Fruit fly (Drosophila melanogaster) whole organism, embryonic: ENCODE measurements around the gene CG42489.

ENCODE experiments used
- Ada2b ChIP-seq: fragments of 200-800 bp; sonication (Bioruptor generic); IDR thresholded peaks from 2 replicates; pipeline ENCODE4 v1.3.6; 2022; ENCODE audit warnings: missing biosample characterization, missing genetic modification characterization
- Atf6 ChIP-seq: fragments of 200-800 bp; sonication (Bioruptor generic); IDR thresholded peaks from 2 replicates; pipeline ENCODE4 v1.3.6; 2022; ENCODE audit warnings: missing biosample characterization, missing genetic modification characterization
- CG12071 ChIP-seq: fragments of 200-800 bp; sonication (Bioruptor generic); optimal IDR thresholded peaks from 3 replicates; lab custom pipeline; 2018; ENCODE audit warnings: missing biosample characterization, mild to moderate bottlenecking, missing genetic modification characterization
- CG2120 ChIP-seq: fragments of 200-800 bp; sonication (Bioruptor generic); optimal IDR thresholded peaks from 3 replicates; lab custom pipeline; 2016; ENCODE audit warnings: missing biosample characterization, missing genetic modification characterization
- CG3065 ChIP-seq: fragments of 200-800 bp; sonication (Bioruptor generic); optimal IDR thresholded peaks from 2 replicates; lab custom pipeline; 2016; ENCODE audit warnings: missing biosample characterization, missing genetic modification characterization
- CG34422 ChIP-seq: fragments of 200-800 bp; sonication (Bioruptor generic); IDR thresholded peaks from 3 replicates; pipeline ENCODE4 v1.3.6; 2022; ENCODE audit warnings: missing biosample characterization, missing genetic modification characterization
- CG3847 ChIP-seq: fragments of 200-800 bp; sonication (Bioruptor generic); IDR thresholded peaks from 2 replicates; pipeline ENCODE4 v1.3.6; 2022; ENCODE audit warnings: missing biosample characterization, missing genetic modification characterization
- CG3995 ChIP-seq: fragments of 200-800 bp; sonication (Bioruptor generic); optimal IDR thresholded peaks from 3 replicates; lab custom pipeline; 2016; ENCODE audit warnings: missing biosample characterization, missing genetic modification characterization
- CG4404 ChIP-seq: fragments of 200-800 bp; sonication (Bioruptor generic); IDR thresholded peaks from 2 replicates; pipeline ENCODE4 v1.3.6; 2022; ENCODE audit warnings: missing biosample characterization, missing genetic modification characterization
- CG4707 ChIP-seq: fragments of 200-800 bp; sonication (Bioruptor generic); optimal IDR thresholded peaks from 2 replicates; lab custom pipeline; 2018; ENCODE audit warnings: missing biosample characterization, mild to moderate bottlenecking, missing genetic modification characterization, moderate library complexity
- CG6175 ChIP-seq: fragments of 200-800 bp; sonication (Bioruptor generic); IDR thresholded peaks from 3 replicates; pipeline ENCODE4 v1.3.6; 2022; ENCODE audit warnings: missing biosample characterization, missing genetic modification characterization
- CG6654 ChIP-seq: fragments of 200-800 bp; sonication (Bioruptor generic); optimal IDR thresholded peaks from 2 replicates; lab custom pipeline; 2017; ENCODE audit warnings: missing biosample characterization, mild to moderate bottlenecking, missing genetic modification characterization
- CG6765 ChIP-seq: fragments of 200-800 bp; sonication (Bioruptor generic); optimal IDR thresholded peaks from 3 replicates; lab custom pipeline; 2017; ENCODE audit warnings: missing biosample characterization, mild to moderate bottlenecking, missing genetic modification characterization
- CG6854 ChIP-seq: fragments of 200-800 bp; sonication (Bioruptor generic); optimal IDR thresholded peaks from 3 replicates; lab custom pipeline; 2017; ENCODE audit warnings: missing biosample characterization, mild to moderate bottlenecking, missing genetic modification characterization
- CG8765 ChIP-seq: fragments of 200-800 bp; sonication (Bioruptor generic); IDR thresholded peaks from 2 replicates; pipeline ENCODE4 v1.3.6; 2022; ENCODE audit warnings: missing biosample characterization, missing genetic modification characterization
- CG9876 ChIP-seq: fragments of 200-800 bp; sonication (Bioruptor generic); optimal IDR thresholded peaks from 2 replicates; lab custom pipeline; 2016; ENCODE audit warnings: missing biosample characterization, missing genetic modification characterization
- Fer3 ChIP-seq: fragments of 200-800 bp; sonication (Bioruptor generic); optimal IDR thresholded peaks from 2 replicates; lab custom pipeline; 2018; ENCODE audit warnings: missing biosample characterization, mild to moderate bottlenecking, missing genetic modification characterization, moderate library complexity
- H15 ChIP-seq: fragments of 200-800 bp; sonication (Bioruptor generic); IDR thresholded peaks from 3 replicates; pipeline ENCODE4 v1.3.6; 2022; ENCODE audit warnings: missing biosample characterization, missing genetic modification characterization
- Hmr ChIP-seq: fragments of 200-800 bp; sonication (Bioruptor generic); optimal IDR thresholded peaks from 3 replicates; lab custom pipeline; 2017; ENCODE audit warnings: mild to moderate bottlenecking, missing biosample characterization, missing genetic modification reagents, missing genetic modification characterization
- Hr51 ChIP-seq, 2 experiments: fragments of 200-800 bp; sonication (Bioruptor generic); optimal IDR thresholded peaks; 2 replicates in 1 of 2; 3 replicates in 1 of 2; lab custom pipeline; 2016 to 2018; ENCODE audit warnings: missing biosample characterization in 2 of 2, missing genetic modification characterization in 2 of 2, mild to moderate bottlenecking in 1 of 2, moderate library complexity in 1 of 2
- Lim3 ChIP-seq: fragments of 200-800 bp; sonication (Bioruptor generic); IDR thresholded peaks from 2 replicates; pipeline ENCODE4 v1.3.6; 2022; ENCODE audit warnings: missing biosample characterization, missing genetic modification characterization
- MESR4 ChIP-seq: fragments of 200-800 bp; sonication (Bioruptor generic); optimal IDR thresholded peaks from 2 replicates; lab custom pipeline; 2018; ENCODE audit warnings: missing biosample characterization, mild to moderate bottlenecking, missing genetic modification characterization, moderate library complexity
- Mrtf ChIP-seq: fragments of 200-800 bp; sonication (Bioruptor generic); IDR thresholded peaks from 3 replicates; pipeline ENCODE4 v1.3.6; 2022; ENCODE audit warnings: missing biosample characterization, missing genetic modification characterization
- Sox102F ChIP-seq: fragments of 200-800 bp; sonication (Bioruptor generic); optimal IDR thresholded peaks from 2 replicates; lab custom pipeline; 2018; ENCODE audit warnings: missing biosample characterization, mild to moderate bottlenecking, missing genetic modification characterization, moderate library complexity
- Ssrp ChIP-seq: fragments of 200-800 bp; sonication (Bioruptor generic); optimal IDR thresholded peaks from 2 replicates; lab custom pipeline; 2018; ENCODE audit warnings: missing biosample characterization, mild to moderate bottlenecking, missing genetic modification characterization, moderate library complexity
- Stat92E ChIP-seq, 3 experiments: fragments of >200 bp in 2 of 3; fragments of 200-800 bp in 1 of 3; sonication (Bioruptor generic) in 1 of 3; optimal IDR thresholded peaks; 2 replicates each; lab custom pipeline; 2017 to 2019; ENCODE audit warnings: missing biosample characterization in 3 of 3, missing genetic modification characterization in 3 of 3, mild to moderate bottlenecking in 1 of 3, moderate library complexity in 1 of 3
- ab ChIP-seq: fragments of 200-800 bp; sonication (Bioruptor generic); optimal IDR thresholded peaks from 2 replicates; lab custom pipeline; 2016; ENCODE audit warnings: missing biosample characterization, missing genetic modification characterization
- ac ChIP-seq: fragments of 200-800 bp; sonication (Bioruptor generic); optimal IDR thresholded peaks from 3 replicates; lab custom pipeline; 2017; ENCODE audit warnings: missing biosample characterization, mild to moderate bottlenecking, missing genetic modification characterization
- ci ChIP-seq: fragments of 200-800 bp; sonication (Bioruptor generic); IDR thresholded peaks from 3 replicates; pipeline ENCODE4 v1.3.6; 2022; ENCODE audit warnings: missing biosample characterization, missing genetic modification characterization
- fu2 ChIP-seq: fragments of 200-800 bp; sonication (Bioruptor generic); optimal IDR thresholded peaks from 2 replicates; lab custom pipeline; 2016; ENCODE audit warnings: missing biosample characterization, missing genetic modification characterization
- hbn ChIP-seq: fragments of 200-800 bp; sonication (Bioruptor generic); IDR thresholded peaks from 2 replicates; pipeline ENCODE4 v1.3.6; 2022; ENCODE audit warnings: missing biosample characterization, missing genetic modification characterization; ENCODE audit not compliant: partially characterized antibody
- jumu ChIP-seq: fragments of 200-800 bp; sonication (Bioruptor generic); optimal IDR thresholded peaks from 3 replicates; lab custom pipeline; 2016; ENCODE audit warnings: missing biosample characterization, missing genetic modification characterization
- kay ChIP-seq: fragments of 200-800 bp; sonication (Bioruptor generic); optimal IDR thresholded peaks from 2 replicates; lab custom pipeline; 2016; ENCODE audit warnings: missing biosample characterization, missing genetic modification characterization
- nerfin-1 ChIP-seq: fragments of 200-800 bp; sonication (Bioruptor generic); optimal IDR thresholded peaks from 3 replicates; lab custom pipeline; 2019; ENCODE audit warnings: missing biosample characterization, mild to moderate bottlenecking, missing genetic modification characterization, moderate library complexity
- p53 ChIP-seq: fragments of 200-800 bp; sonication (Bioruptor generic); optimal IDR thresholded peaks from 2 replicates; lab custom pipeline; 2016; ENCODE audit warnings: missing biosample characterization, missing genetic modification characterization
- phol ChIP-seq: fragments of 200-800 bp; sonication (Bioruptor generic); optimal IDR thresholded peaks from 3 replicates; lab custom pipeline; 2018; ENCODE audit warnings: missing biosample characterization, mild to moderate bottlenecking, missing genetic modification characterization, moderate library complexity
- psq ChIP-seq: fragments of 200-800 bp; sonication (Bioruptor generic); optimal IDR thresholded peaks from 2 replicates; lab custom pipeline; 2017; ENCODE audit warnings: missing biosample characterization, missing genetic modification characterization
- ranshi ChIP-seq: fragments of 200-800 bp; sonication (Bioruptor generic); IDR thresholded peaks from 2 replicates; pipeline ENCODE4 v1.3.6; 2022; ENCODE audit warnings: missing biosample characterization, missing genetic modification characterization
- rib ChIP-seq: fragments of 200-800 bp; sonication (Bioruptor generic); IDR thresholded peaks from 2 replicates; pipeline ENCODE4 v1.3.6; 2022; ENCODE audit warnings: missing biosample characterization, missing genetic modification characterization
- salm ChIP-seq: fragments of 200-800 bp; sonication (Bioruptor generic); optimal IDR thresholded peaks from 2 replicates; lab custom pipeline; 2018; ENCODE audit warnings: missing biosample characterization, mild to moderate bottlenecking, missing genetic modification characterization
- scrt ChIP-seq: fragments of 200-800 bp; sonication (Bioruptor generic); optimal IDR thresholded peaks from 2 replicates; lab custom pipeline; 2018; ENCODE audit warnings: missing biosample characterization, mild to moderate bottlenecking, missing genetic modification characterization, moderate library complexity
- sens-2 ChIP-seq: fragments of 200-800 bp; sonication (Bioruptor generic); IDR thresholded peaks from 2 replicates; pipeline ENCODE4 v1.3.6; 2022; ENCODE audit warnings: missing biosample characterization, missing genetic modification characterization
- sim ChIP-seq: fragments of 200-800 bp; sonication (Bioruptor generic); IDR thresholded peaks from 2 replicates; pipeline ENCODE4 v1.3.6; 2022; ENCODE audit warnings: missing biosample characterization, missing genetic modification characterization
- slou ChIP-seq: fragments of 200-800 bp; sonication (Bioruptor generic); optimal IDR thresholded peaks from 3 replicates; lab custom pipeline; 2016; ENCODE audit warnings: missing biosample characterization, missing genetic modification characterization
- stwl ChIP-seq: fragments of 200-800 bp; sonication (Bioruptor generic); optimal IDR thresholded peaks from 3 replicates; lab custom pipeline; 2018; ENCODE audit warnings: missing biosample characterization, mild to moderate bottlenecking, missing genetic modification characterization, moderate library complexity
- trem ChIP-seq: fragments of 200-800 bp; optimal IDR thresholded peaks from 3 replicates; lab custom pipeline; 2019; ENCODE audit warnings: missing biosample characterization, mild to moderate bottlenecking, missing genetic modification characterization, moderate library complexity
- tx ChIP-seq: fragments of 200-800 bp; sonication (Bioruptor generic); optimal IDR thresholded peaks from 2 replicates; lab custom pipeline; 2016; ENCODE audit warnings: missing biosample characterization, missing genetic modification characterization
- zen2 ChIP-seq: fragments of 200-800 bp; sonication (Bioruptor generic); IDR thresholded peaks from 3 replicates; pipeline ENCODE4 v1.3.6; 2022; ENCODE audit warnings: missing biosample characterization, missing genetic modification characterization; ENCODE audit not compliant: partially characterized antibody
- zfh1 ChIP-seq: fragments of 200-800 bp; sonication (Bioruptor generic); IDR thresholded peaks from 3 replicates; pipeline ENCODE4 v1.3.6; 2022; ENCODE audit warnings: missing biosample characterization, missing genetic modification characterization

Gene CG42489

DNA sequence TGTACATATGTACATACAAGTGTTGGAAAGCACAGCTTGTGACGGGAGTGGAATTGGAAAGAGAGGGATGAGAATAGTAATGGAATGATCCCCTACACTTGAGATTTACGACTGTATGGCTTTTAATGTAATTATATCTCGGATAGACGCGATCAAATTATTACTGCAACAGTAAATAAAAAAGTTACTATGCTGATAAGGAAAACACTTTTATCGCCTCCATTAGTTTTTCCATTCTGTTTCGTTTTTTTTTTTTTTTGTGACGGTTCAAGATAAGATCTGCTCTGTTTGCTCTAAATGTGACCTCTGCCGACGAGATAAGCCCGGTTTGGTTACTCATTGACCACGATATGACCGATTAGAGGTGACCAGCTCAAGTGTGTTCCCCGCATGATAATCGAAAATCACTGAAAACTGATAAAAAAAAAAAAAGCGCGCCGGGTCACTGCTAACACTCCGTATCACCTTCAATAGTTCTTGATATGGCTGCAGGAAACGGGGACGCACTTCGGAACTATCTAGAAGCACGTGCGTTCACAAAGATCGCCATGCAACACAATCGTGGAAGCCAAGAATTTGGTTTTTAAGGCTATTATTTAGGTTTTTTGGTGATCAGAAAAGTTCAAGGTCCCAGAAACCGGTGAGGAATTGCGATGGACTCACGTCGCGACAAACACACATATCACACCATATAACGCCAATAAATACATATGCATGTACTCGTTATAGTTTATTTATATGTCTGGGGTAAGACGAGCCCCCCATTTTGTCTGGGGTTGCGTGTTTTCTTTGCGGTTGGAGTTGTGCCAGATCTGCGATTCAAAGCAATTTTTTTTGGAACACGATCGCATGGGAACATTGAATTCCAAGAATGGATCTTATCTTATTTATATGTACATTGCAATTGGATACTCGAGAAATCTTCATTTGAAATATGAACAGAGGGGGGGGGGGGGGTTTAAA is 16.2 kb upstream of the CG42489 start, which contains the start of gene p (continued):
- TF ChIP-seq p53 (GFP tag; lab: Kevin White, UChicago) (no peak), Stat92E (GFP tag; optimal IDR thresholded peaks at IDR 0.05; lab: Kevin White, UChicago) (no peak), psq (GFP tag; lab: Kevin White, UChicago) (no peak), tx (no peak), CG6854 (no peak), ranshi (GFP tag; lab: Robert Waterston, UW) (no peak), MESR4 (no peak), Fer3 (tag; lab: Kevin White, UChicago) (peak; percentile 21), zen2 (GFP tag; lab: Robert Waterston, UW) (no peak), Mrtf (GFP tag; lab: Robert Waterston, UW) (no peak), rib (GFP tag; lab: Robert Waterston, UW) (peak; percentile 53), Ada2b (GFP tag; lab: Robert Waterston, UW) (no peak), sens-2 (GFP tag; lab: Robert Waterston, UW) (peak; percentile 68), CG4404 (GFP tag; lab: Robert Waterston, UW) (no peak), ac (GFP tag; lab: Kevin White, UChicago) (no peak), sim (GFP tag; lab: Robert Waterston, UW) (peak; percentile 48; the same call in 1 of the 2 replicates), CG6175 (no peak), trem (tag; lab: Kevin White, UChicago) (peak; percentile 19), CG4707 (GFP tag; lab: Kevin White, UChicago) (peak; percentile 58), nerfin-1 (tag; lab: Kevin White, UChicago) (peak; percentile 57), Hr51 (GFP tag; optimal IDR thresholded peaks at IDR 0.05; lab: Kevin White, UChicago) (peak in 1 of 2 experiments; percentile 43), CG2120 (peak; percentile 66), scrt (GFP tag; lab: Kevin White, UChicago) (no peak), stwl (tag; lab: Kevin White, UChicago) (peak; percentile 50), CG12071 (GFP tag; lab: Kevin White, UChicago) (peak; percentile 34), CG6654 (GFP tag; lab: Kevin White, UChicago) (no peak), CG3847 (GFP tag; lab: Robert Waterston, UW) (no peak), CG6765 (GFP tag; lab: Kevin White, UChicago) (peak; percentile 32), CG3995 (peak; percentile 70), hbn (no peak), jumu (no peak), slou (GFP tag; lab: Kevin White, UChicago) (no peak), zfh1 (GFP tag; lab: Robert Waterston, UW) (no peak), kay (peak; percentile 56), H15 (GFP tag; lab: Robert Waterston, UW) (no peak), CG34422 (GFP tag; lab: Robert Waterston, UW) (no peak), Ssrp (tag; lab: Kevin White, UChicago) (no peak), CG8765 (no peak), Atf6 (GFP tag; lab: Robert Waterston, UW) (0 out of 2 replicates have a peak, but pooled peaks have one; percentile 28), CG9876 (GFP tag; lab: Kevin White, UChicago) (peak; percentile 27), salm (tag; lab: Kevin White, UChicago) (peak; percentile 64), ci (GFP tag; lab: Robert Waterston, UW) (peak; percentile 66; the same call in 1 of the 3 replicates), Sox102F (GFP tag; lab: Kevin White, UChicago) (peak; percentile 41), Lim3 (no peak), phol (tag; lab: Kevin White, UChicago) (peak; percentile 38), Hmr (GFP tag; lab: Kevin White, UChicago) (peak; percentile 51), CG3065 (GFP tag; lab: Kevin White, UChicago) (no peak), fu2 (GFP tag; lab: Kevin White, UChicago) (peak; percentile 45), ab (GFP tag; lab: Kevin White, UChicago) (no peak)
